Fruit fly (Drosophila melanogaster) whole organism, prepupa: ENCODE results near the gene Naa40.

Source experiments
- Blimp-1 ChIP-seq: fragments of 200-800 bp; sonication (Bioruptor generic); optimal IDR thresholded peaks from 3 replicates; lab custom pipeline; 2017; ENCODE audit warnings: missing biosample characterization, missing genetic modification characterization, mild to moderate bottlenecking, moderate library complexity, missing genetic modification reagents
- CG11294 ChIP-seq: fragments of 200-800 bp; sonication (Bioruptor generic); IDR thresholded peaks from 2 replicates; pipeline ENCODE4 v1.3.6; 2022; ENCODE audit warnings: missing biosample characterization, missing genetic modification characterization
- CG11762 ChIP-seq: fragments of 200-800 bp; sonication (Bioruptor generic); optimal IDR thresholded peaks from 3 replicates; lab custom pipeline; 2016; ENCODE audit warnings: missing biosample characterization, missing genetic modification characterization; ENCODE audit not compliant: insufficient read depth
- CG11902 ChIP-seq: fragments of 200-800 bp; sonication (Bioruptor generic); optimal IDR thresholded peaks from 3 replicates; lab custom pipeline; 2016; ENCODE audit warnings: missing biosample characterization, missing genetic modification characterization
- CG15336 ChIP-seq: fragments of 200-800 bp; sonication (Bioruptor generic); IDR thresholded peaks from 2 replicates; pipeline ENCODE4 v1.3.6; 2022; ENCODE audit warnings: missing biosample characterization, missing genetic modification characterization
- CG1621 ChIP-seq: fragments of 200-800 bp; sonication (Bioruptor generic); optimal IDR thresholded peaks from 3 replicates; lab custom pipeline; 2018; ENCODE audit warnings: missing biosample characterization, mild to moderate bottlenecking, missing genetic modification characterization
- CG16779 ChIP-seq: fragments of 200-800 bp; sonication (Bioruptor generic); optimal IDR thresholded peaks from 3 replicates; lab custom pipeline; 2017; ENCODE audit warnings: missing biosample characterization, mild to moderate bottlenecking, missing genetic modification characterization
- CG3032 ChIP-seq: fragments of 200-800 bp; optimal IDR thresholded peaks from 2 replicates; lab custom pipeline; 2019; ENCODE audit warnings: missing biosample characterization, mild to moderate bottlenecking, missing genetic modification characterization, moderate library complexity
- CG34406 ChIP-seq: fragments of 200-800 bp; sonication (Bioruptor generic); optimal IDR thresholded peaks from 3 replicates; lab custom pipeline; 2016; ENCODE audit warnings: missing biosample characterization, missing genetic modification characterization
- CG3919 ChIP-seq: fragments of 200-800 bp; sonication (Bioruptor generic); optimal IDR thresholded peaks from 3 replicates; lab custom pipeline; 2016; ENCODE audit warnings: missing biosample characterization, missing genetic modification characterization
- CG4318 ChIP-seq: fragments of 200-800 bp; sonication (Bioruptor generic); optimal IDR thresholded peaks from 3 replicates; lab custom pipeline; 2017; ENCODE audit warnings: missing biosample characterization, mild to moderate bottlenecking, missing genetic modification characterization
- CG6163 ChIP-seq: fragments of 200-800 bp; sonication (Bioruptor generic); IDR thresholded peaks from 3 replicates; pipeline ENCODE4 v1.3.6; 2022; ENCODE audit warnings: missing biosample characterization, missing genetic modification characterization
- CG6808 ChIP-seq: fragments of 200-800 bp; sonication (Bioruptor generic); optimal IDR thresholded peaks from 3 replicates; lab custom pipeline; 2017; ENCODE audit warnings: missing biosample characterization, missing genetic modification characterization, mild to moderate bottlenecking, moderate library complexity, missing genetic modification reagents
- CG7368 ChIP-seq: fragments of 200-800 bp; sonication (Bioruptor generic); optimal IDR thresholded peaks from 3 replicates; lab custom pipeline; 2016; ENCODE audit warnings: missing biosample characterization, missing genetic modification characterization
- CG8319 ChIP-seq: fragments of 200-800 bp; sonication (Bioruptor generic); optimal IDR thresholded peaks from 3 replicates; lab custom pipeline; 2016; ENCODE audit warnings: missing biosample characterization, missing genetic modification characterization
- CG8632 ChIP-seq: fragments of 200-800 bp; sonication (Bioruptor generic); optimal IDR thresholded peaks from 3 replicates; lab custom pipeline; 2016; ENCODE audit warnings: missing biosample characterization, missing genetic modification characterization
- CG9139 ChIP-seq: fragments of 200-800 bp; sonication (Bioruptor generic); optimal IDR thresholded peaks from 3 replicates; lab custom pipeline; 2017; ENCODE audit warnings: missing biosample characterization, mild to moderate bottlenecking, missing genetic modification characterization
- Eip75B ChIP-seq: fragments of 200-800 bp; sonication (Bioruptor generic); optimal IDR thresholded peaks from 3 replicates; lab custom pipeline; 2016; ENCODE audit warnings: missing biosample characterization, missing genetic modification characterization
- Eip93F ChIP-seq: fragments of 200-800 bp; sonication (Bioruptor generic); optimal IDR thresholded peaks from 2 replicates; lab custom pipeline; 2016; ENCODE audit warnings: missing biosample characterization, mild to moderate bottlenecking, missing genetic modification characterization
- Ets21C ChIP-seq: fragments of 200-800 bp; sonication (Bioruptor generic); optimal IDR thresholded peaks from 3 replicates; lab custom pipeline; 2016; ENCODE audit warnings: missing biosample characterization, missing genetic modification characterization
- Ets96B ChIP-seq: fragments of 200-800 bp; optimal IDR thresholded peaks from 2 replicates; lab custom pipeline; 2019; ENCODE audit warnings: missing biosample characterization, mild to moderate bottlenecking, missing genetic modification characterization, moderate library complexity
- Gug ChIP-seq: fragments of 200-800 bp; sonication (Bioruptor generic); IDR thresholded peaks from 2 replicates; pipeline ENCODE4 v1.3.6; 2022; ENCODE audit warnings: missing biosample characterization, missing genetic modification characterization
- Hr38 ChIP-seq: sonication (Bioruptor generic); optimal IDR thresholded peaks from 2 replicates; lab custom pipeline; 2016; ENCODE audit warnings: missing biosample characterization, missing genetic modification characterization
- Hr39 ChIP-seq: fragments of 200-800 bp; sonication (Bioruptor generic); optimal IDR thresholded peaks from 2 replicates; lab custom pipeline; 2016; ENCODE audit warnings: missing biosample characterization, missing genetic modification characterization
- Hr4 ChIP-seq: fragments of 200-800 bp; sonication (Bioruptor generic); optimal IDR thresholded peaks from 3 replicates; lab custom pipeline; 2016; ENCODE audit warnings: missing biosample characterization, missing genetic modification characterization
- Lpt ChIP-seq: fragments of 200-800 bp; sonication (Bioruptor generic); optimal IDR thresholded peaks from 3 replicates; lab custom pipeline; 2016; ENCODE audit warnings: missing biosample characterization, missing genetic modification characterization
- Smox ChIP-seq: fragments of 200-800 bp; sonication (Bioruptor generic); optimal IDR thresholded peaks from 3 replicates; lab custom pipeline; 2016; ENCODE audit warnings: missing biosample characterization, missing genetic modification characterization
- Sox102F ChIP-seq: fragments of 200-800 bp; sonication (Bioruptor generic); optimal IDR thresholded peaks from 2 replicates; lab custom pipeline; 2016; ENCODE audit warnings: missing biosample characterization, mild to moderate bottlenecking, missing genetic modification characterization
- Sox14 ChIP-seq: fragments of 200-800 bp; sonication (Bioruptor generic); optimal IDR thresholded peaks from 3 replicates; lab custom pipeline; 2016; ENCODE audit warnings: missing biosample characterization, missing genetic modification characterization
- Sox15 ChIP-seq: fragments of 200-800 bp; sonication (Bioruptor generic); optimal IDR thresholded peaks from 3 replicates; lab custom pipeline; 2016; ENCODE audit warnings: missing biosample characterization, missing genetic modification characterization
- achi ChIP-seq: fragments of 200-800 bp; sonication (Bioruptor generic); optimal IDR thresholded peaks from 3 replicates; lab custom pipeline; 2016; ENCODE audit warnings: missing biosample characterization, missing genetic modification characterization
- cyc ChIP-seq: fragments of 200-800 bp; sonication (Bioruptor generic); optimal IDR thresholded peaks from 3 replicates; lab custom pipeline; 2016; ENCODE audit warnings: missing biosample characterization, missing genetic modification characterization
- dsx ChIP-seq: fragments of 200-800 bp; optimal IDR thresholded peaks from 3 replicates; lab custom pipeline; 2019; ENCODE audit warnings: missing biosample characterization, mild to moderate bottlenecking, missing genetic modification characterization, moderate library complexity; ENCODE audit not compliant: poor library complexity, severe bottlenecking
- eg ChIP-seq: fragments of 200-800 bp; sonication (Bioruptor generic); IDR thresholded peaks from 3 replicates; pipeline ENCODE4 v1.3.6; 2022; ENCODE audit warnings: missing biosample characterization, missing genetic modification characterization
- esn ChIP-seq: fragments of 200-800 bp; sonication (Bioruptor generic); optimal IDR thresholded peaks from 2 replicates; lab custom pipeline; 2016; ENCODE audit warnings: missing biosample characterization, mild to moderate bottlenecking, missing genetic modification characterization, moderate library complexity
- fd59A ChIP-seq: fragments of 200-800 bp; sonication (Bioruptor generic); optimal IDR thresholded peaks from 2 replicates; lab custom pipeline; 2017; ENCODE audit warnings: missing biosample characterization, mild to moderate bottlenecking, missing genetic modification characterization, missing genetic modification reagents
- fd85E ChIP-seq: fragments of 200-800 bp; sonication (Bioruptor generic); optimal IDR thresholded peaks from 3 replicates; lab custom pipeline; 2016; ENCODE audit warnings: missing biosample characterization, missing genetic modification characterization
- fkh ChIP-seq: fragments of 200-800 bp; sonication (Bioruptor generic); optimal IDR thresholded peaks from 3 replicates; lab custom pipeline; 2017; ENCODE audit warnings: missing biosample characterization, mild to moderate bottlenecking, missing genetic modification characterization, moderate library complexity
- lz ChIP-seq: fragments of 200-800 bp; sonication (Bioruptor generic); optimal IDR thresholded peaks from 3 replicates; lab custom pipeline; 2016; ENCODE audit warnings: missing biosample characterization, missing genetic modification characterization
- net ChIP-seq: fragments of 200-800 bp; sonication (Bioruptor generic); optimal IDR thresholded peaks from 3 replicates; lab custom pipeline; 2016; ENCODE audit warnings: missing biosample characterization, missing genetic modification characterization
- salr ChIP-seq, 2 experiments: fragments of 200-800 bp; sonication (Bioruptor generic); optimal IDR thresholded peaks; 3 replicates each; lab custom pipeline; 2016 to 2018; ENCODE audit warnings: missing biosample characterization in 2 of 2, missing genetic modification characterization in 2 of 2, mild to moderate bottlenecking in 1 of 2
- spab ChIP-seq: fragments of 200-800 bp; sonication (Bioruptor generic); optimal IDR thresholded peaks from 2 replicates; lab custom pipeline; 2017; ENCODE audit warnings: missing biosample characterization, mild to moderate bottlenecking, missing genetic modification characterization, missing genetic modification reagents
- topi ChIP-seq: fragments of 200-800 bp; sonication (Bioruptor generic); optimal IDR thresholded peaks from 3 replicates; lab custom pipeline; 2016; ENCODE audit warnings: missing biosample characterization, missing genetic modification characterization

The Naa40 gene

DNA sequence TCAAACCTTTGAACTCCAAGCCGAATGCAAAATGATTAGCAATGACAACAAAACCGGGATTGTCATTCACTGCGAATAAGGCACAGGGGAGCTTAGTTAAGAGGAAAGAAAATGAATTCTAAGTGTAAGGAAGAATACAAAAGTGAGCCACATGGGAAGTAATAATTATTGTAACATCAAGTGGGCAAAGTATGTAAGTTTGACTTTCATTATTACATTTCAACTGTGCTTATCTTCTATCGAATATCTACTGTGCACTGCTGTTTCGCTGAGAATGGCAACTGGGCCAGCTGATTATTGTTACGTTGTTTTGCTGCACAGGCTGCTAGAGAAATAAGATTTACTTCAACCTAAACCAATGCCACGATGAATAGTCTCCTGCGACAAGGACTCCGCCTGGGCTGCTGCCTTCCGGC, 11.9 kb upstream of the Naa40 start, which contains the start of the genes CG7601 and CIA30 (continued):
- TF ChIP-seq cyc (GFP tag; lab: Kevin White, UChicago) (peak; percentile 100), Hr38 (GFP tag; lab: Kevin White, UChicago) (peak; percentile 98), CG11294 (peak; percentile 100), Hr39 (GFP tag; lab: Kevin White, UChicago) (peak; percentile 99), salr (GFP tag; optimal IDR thresholded peaks at IDR 0.05; lab: Kevin White, UChicago) (peak; percentile 96 to 97), CG9139 (GFP tag; lab: Kevin White, UChicago) (peak; percentile 98), achi (GFP tag; lab: Kevin White, UChicago) (peak; percentile 98), topi (GFP tag; lab: Kevin White, UChicago) (peak; percentile 100), lz (GFP tag; lab: Kevin White, UChicago) (peak; percentile 99), CG4318 (GFP tag; lab: Kevin White, UChicago) (peak; percentile 97), esn (GFP tag; lab: Kevin White, UChicago) (peak; percentile 99), CG6808 (GFP tag; lab: Kevin White, UChicago) (peak; percentile 98), Sox102F (GFP tag; lab: Kevin White, UChicago) (peak; percentile 98), fd59A (GFP tag; lab: Kevin White, UChicago) (peak; percentile 98), CG8632 (GFP tag; lab: Kevin White, UChicago) (peak; percentile 97), CG6163 (GFP tag; lab: Robert Waterston, UW) (peak; percentile 100), Smox (peak; percentile 99), CG11902 (GFP tag; lab: Kevin White, UChicago) (peak; percentile 100), Hr4 (GFP tag; lab: Kevin White, UChicago) (peak; percentile 99), Lpt (GFP tag; lab: Kevin White, UChicago) (peak; percentile 98), CG11762 (GFP tag; lab: Kevin White, UChicago) (peak; percentile 99), CG1621 (tag; lab: Kevin White, UChicago) (peak; percentile 98)

dm6 chr3R:29726277-29726676, 1.5 kb upstream of the Naa40 start:
- TF ChIP-seq CG3032 (tag; lab: Kevin White, UChicago) (no peak), CG6163 (GFP tag; lab: Robert Waterston, UW) (peak; percentile 24; the same call in 2 of the 3 replicates)
- TF ChIP-seq, all 60 proteins: peak for 1

DNA sequence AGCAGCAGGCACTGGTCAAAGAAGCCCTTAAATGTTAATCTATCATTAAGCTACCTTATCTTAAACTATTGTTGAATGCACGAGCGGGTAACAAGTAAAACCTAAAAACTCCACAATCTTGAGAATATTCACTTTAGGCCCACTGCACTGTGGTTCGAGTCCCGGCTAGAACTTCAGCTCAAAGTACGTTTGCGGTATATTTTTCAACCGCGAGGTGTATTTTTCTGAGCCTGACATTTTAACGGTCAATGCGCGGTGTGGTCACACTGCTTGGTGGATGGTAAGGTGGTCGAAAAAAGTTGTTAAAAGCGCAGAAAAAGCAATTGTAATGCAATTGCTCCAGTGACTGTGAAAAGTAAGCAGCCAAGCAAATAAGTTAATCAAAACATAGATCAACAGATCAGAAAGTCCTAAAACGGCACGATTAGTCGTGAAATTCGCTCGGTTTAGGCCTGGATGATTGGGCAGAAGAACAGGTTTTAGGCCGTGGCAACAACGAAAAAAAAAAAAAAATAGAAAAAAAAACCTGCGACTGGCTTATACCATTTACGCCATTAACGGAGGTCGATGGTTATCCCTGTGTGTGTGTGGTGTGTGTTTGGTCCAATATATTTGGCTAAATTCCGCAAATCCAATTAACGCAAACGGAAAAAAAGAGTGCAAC, 959 bp upstream of the Naa40 start, which contains the start of gene Kul:
Gene Kul, plus strand, starts transcription at position 254 of the 664 bp plus-strand sequence.
- TF ChIP-seq CG6808 (GFP tag; lab: Kevin White, UChicago) (peak; percentile 63), fkh (GFP tag; lab: Kevin White, UChicago) (no peak), CG4318 (GFP tag; lab: Kevin White, UChicago) (no peak), Ets21C (no peak), Smox (no peak), cyc (GFP tag; lab: Kevin White, UChicago) (peak; percentile 26), Sox102F (GFP tag; lab: Kevin White, UChicago) (no peak), Sox15 (GFP tag; lab: Kevin White, UChicago) (no peak), CG8632 (GFP tag; lab: Kevin White, UChicago) (no peak), Hr38 (GFP tag; lab: Kevin White, UChicago) (no peak), Eip93F (GFP tag; lab: Kevin White, UChicago) (no peak), CG15336 (GFP tag; lab: Robert Waterston, UW) (no peak), CG16779 (tag; lab: Kevin White, UChicago) (peak; percentile 46), Blimp-1 (GFP tag; lab: Kevin White, UChicago) (no peak), CG8319 (GFP tag; lab: Kevin White, UChicago) (peak; percentile 24), Hr39 (GFP tag; lab: Kevin White, UChicago) (no peak), CG7368 (no peak), Eip75B (GFP tag; lab: Kevin White, UChicago) (no peak), fd85E (GFP tag; lab: Kevin White, UChicago) (no peak), esn (GFP tag; lab: Kevin White, UChicago) (peak; percentile 11), CG6163 (GFP tag; lab: Robert Waterston, UW) (peak; percentile 55; the same call in 2 of the 3 replicates), eg (GFP tag; lab: Robert Waterston, UW) (peak; percentile 69), Ets96B (tag; lab: Kevin White, UChicago) (no peak), CG1621 (tag; lab: Kevin White, UChicago) (peak; percentile 69), CG3919 (GFP tag; lab: Kevin White, UChicago) (peak; percentile 30), Sox14 (GFP tag; lab: Kevin White, UChicago) (peak; percentile 27), dsx (GFP tag; lab: Kevin White, UChicago) (no peak), salr (GFP tag; optimal IDR thresholded peaks at IDR 0.05; lab: Kevin White, UChicago) (peak in 1 of 2 experiments; percentile 60), fd59A (GFP tag; lab: Kevin White, UChicago) (no peak), spab (GFP tag; lab: Kevin White, UChicago) (peak; percentile 33), CG34406 (no peak), CG11294 (no peak), CG11762 (GFP tag; lab: Kevin White, UChicago) (no peak), Gug (GFP tag; lab: Robert Waterston, UW) (peak; percentile 15; the same call in 1 of the 2 replicates), net (peak; percentile 55)
